Worm (Caenorhabditis elegans) whole organism, early embryonic: ENCODE results near the gene twk-5.

ENCODE experiments used
- B0310.2 ChIP-seq: sonication (generic microtip); optimal IDR thresholded peaks from 2 replicates; lab custom pipeline; 2016; ENCODE audit warnings: mild to moderate bottlenecking, missing genetic modification characterization, missing compliant biosample characterization
- ama-1 ChIP-seq: fragments of 150-350 bp; optimal IDR thresholded peaks from 2 replicates; lab custom pipeline; 2014
- ceh-13 ChIP-seq: fragments of 200-800 bp; sonication (Bioruptor generic); optimal IDR thresholded peaks from 2 replicates; lab custom pipeline; 2018; ENCODE audit warnings: mild to moderate bottlenecking, missing genetic modification characterization, missing compliant biosample characterization
- ceh-36 ChIP-seq: sonication (generic microtip); optimal IDR thresholded peaks from 2 replicates; lab custom pipeline; 2016; ENCODE audit warnings: missing genetic modification characterization, inconsistent platforms, missing compliant biosample characterization
- flt-1 ChIP-seq: fragments of 200-800 bp; sonication (Bioruptor generic); IDR thresholded peaks from 2 replicates; pipeline ENCODE4 v1.3.6; 2022; ENCODE audit warnings: missing genetic modification characterization, missing compliant biosample characterization
- hmbx-1 ChIP-seq: sonication (generic microtip); optimal IDR thresholded peaks from 2 replicates; lab custom pipeline; 2016; ENCODE audit warnings: mild to moderate bottlenecking, missing genetic modification characterization, missing compliant biosample characterization
- pes-1 ChIP-seq: fragments of 200-800 bp; sonication (Bioruptor generic); IDR thresholded peaks from 2 replicates; pipeline ENCODE4 v1.3.6; 2022; ENCODE audit warnings: missing genetic modification reagents, missing genetic modification characterization, missing compliant biosample characterization
- scrt-1 ChIP-seq: fragments of 200-800 bp; sonication (Bioruptor generic); IDR thresholded peaks from 2 replicates; pipeline ENCODE4 v1.3.6; 2022; ENCODE audit warnings: missing genetic modification characterization, missing compliant biosample characterization
- tra-4 ChIP-seq: sonication (generic microtip); optimal IDR thresholded peaks from 2 replicates; lab custom pipeline; 2017; ENCODE audit warnings: missing genetic modification characterization, missing compliant biosample characterization

DNA sequence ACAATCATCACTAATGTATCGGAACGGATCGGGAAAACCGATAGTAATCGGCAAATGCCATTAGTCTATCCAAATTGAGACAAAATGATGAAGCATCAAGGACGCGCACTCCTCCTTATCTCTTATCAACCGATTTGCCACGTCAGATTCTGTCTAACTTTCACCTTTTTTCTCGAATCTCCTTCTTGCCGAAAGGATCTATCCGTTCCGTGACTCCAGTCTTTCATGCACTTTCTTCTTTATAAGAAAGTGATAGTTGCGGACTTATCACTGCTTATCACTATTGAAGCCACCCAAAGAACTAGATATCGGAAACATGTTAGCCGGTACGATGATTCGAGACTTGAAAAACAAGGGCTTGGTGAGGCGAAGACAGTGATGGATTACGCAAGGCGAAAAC, 16.9 kb upstream of the twk-5 start:
- TF ChIP-seq flt-1 (GFP tag; lab: Robert Waterston, UW): no peak
- no peak for TF ChIP-seq ama-1 (lab: Kevin White, UChicago)
- no peak for TF ChIP-seq ceh-36 (tag; lab: Kevin White, UChicago)
- no peak for TF ChIP-seq pes-1 (GFP tag; lab: Robert Waterston, UW)
- TF ChIP-seq B0310.2 (tag; lab: Kevin White, UChicago): no peak
- no peak for TF ChIP-seq hmbx-1 (tag; lab: Kevin White, UChicago)
- TF ChIP-seq tra-4: no peak
- no peak for TF ChIP-seq ceh-13 (GFP tag; lab: Kevin White, UChicago)
- TF ChIP-seq scrt-1 (GFP tag; lab: Robert Waterston, UW): no peak
